Worm (Caenorhabditis elegans): ENCODE data around the gene pitr-5.

The pitr-5 gene

ce11 chrV:7159391-7159790 is 25.3 kb upstream of the pitr-5 start, which contains the start of gene str-204:
Gene str-204 (plus strand): TSS chrV:7159691.
- no peak for TF ChIP-seq attf-3 (GFP tag; conservative IDR thresholded peaks at IDR 0.05)
- no peak for TF ChIP-seq madf-8 (GFP tag; conservative IDR thresholded peaks at IDR 0.05)

ce11 chrV:7163477-7164114 is 21.1 kb upstream of the pitr-5 start, which contains the start of gene ugt-41:
Gene ugt-41 (minus strand): TSS chrV:7163595.
- peak; percentile 18 for TF ChIP-seq lin-40 (tag; optimal IDR thresholded peaks at IDR 0.05)
- TF ChIP-seq efl-1 (GFP tag; optimal IDR thresholded peaks at IDR 0.05), result no peak
- peak; percentile 42 for TF ChIP-seq nhr-80 (tag; optimal IDR thresholded peaks at IDR 0.05)
- TF ChIP-seq B0019.2 (GFP tag; conservative IDR thresholded peaks at IDR 0.05), result no peak
- TF ChIP-seq unc-62 (GFP tag; optimal IDR thresholded peaks at IDR 0.05), result peak; percentile 85

DNA sequence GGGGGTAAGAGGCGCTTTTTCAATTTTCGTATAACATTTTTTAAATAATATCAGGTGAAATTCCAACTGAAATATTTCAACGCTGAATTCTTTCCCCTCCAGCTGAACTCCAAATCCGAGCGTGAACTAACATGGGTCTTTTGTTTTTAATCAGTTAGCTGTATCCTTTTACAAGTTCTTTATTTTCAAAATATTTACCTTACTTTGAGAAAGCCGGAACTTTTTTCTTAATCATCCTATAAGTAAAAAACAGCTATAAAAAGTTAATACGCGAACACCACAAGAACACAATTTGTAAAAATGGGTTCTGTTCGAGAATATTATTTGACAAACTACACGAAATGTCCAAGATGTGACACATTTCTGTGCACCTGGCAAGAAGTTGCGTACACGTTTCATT is 20.4 kb upstream of the pitr-5 start, which contains the start of gene srh-83:
TSS of gene srh-83 (plus strand) at position 301 of the 400 bp plus-strand sequence.
- no peak for TF ChIP-seq B0261.1 (tag; optimal IDR thresholded peaks at IDR 0.05)
- TF ChIP-seq akir-1 (GFP tag; optimal IDR thresholded peaks at IDR 0.05), result no peak
- TF ChIP-seq mxl-1 (tag; optimal IDR thresholded peaks at IDR 0.05), result no peak
- no peak for TF ChIP-seq ZK185.1 (tag; optimal IDR thresholded peaks at IDR 0.05; ENCODE audit: poor library complexity, severe bottlenecking)

DNA sequence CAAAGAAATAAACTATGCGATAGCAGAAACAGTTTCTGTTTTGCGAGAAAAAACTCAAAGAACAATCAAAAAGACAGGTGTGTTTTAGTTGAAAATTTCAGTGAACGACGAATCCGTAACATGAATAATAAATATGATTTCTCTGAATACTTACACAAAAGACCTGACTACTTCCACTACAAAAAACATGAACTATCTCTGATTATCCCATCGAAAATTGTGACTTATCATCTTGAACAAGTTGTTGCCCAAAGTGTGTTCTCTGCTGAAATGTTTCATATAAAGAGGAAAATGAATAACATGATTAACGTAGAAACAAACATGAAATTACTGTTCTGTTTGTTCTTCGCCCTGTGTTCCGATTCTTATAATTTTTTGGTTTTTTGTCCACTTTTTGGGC is 17.9 kb upstream of the pitr-5 start, which contains the start of gene ugt-36:
TSS of gene ugt-36 (plus strand) at position 301 of the 400 bp plus-strand sequence.
- TF ChIP-seq K11D2.4 (GFP tag; IDR thresholded peaks at IDR 0.05) (no peak), zfh-2 (GFP tag; conservative IDR thresholded peaks at IDR 0.05) (no peak), bed-1 (GFP tag; IDR thresholded peaks at IDR 0.05) (no peak), F33H1.4 (GFP tag; IDR thresholded peaks at IDR 0.05) (no peak), ama-1 (optimal IDR thresholded peaks at IDR 0.05) (no peak), ama-1 (GFP tag; optimal IDR thresholded peaks at IDR 0.05) (no peak), hmg-1.2 (GFP tag; IDR thresholded peaks at IDR 0.05) (no peak), xnd-1 (tag; optimal IDR thresholded peaks at IDR 0.05) (no peak), pbrm-1 (GFP tag; IDR thresholded peaks at IDR 0.05) (no peak), F57A8.1 (GFP tag; optimal IDR thresholded peaks at IDR 0.05) (no peak), rpc-1 (optimal IDR thresholded peaks at IDR 0.05) (no peak), rpc-1 (tag; optimal IDR thresholded peaks at IDR 0.05) (no peak), ztf-22 (GFP tag; optimal IDR thresholded peaks at IDR 0.05) (no peak)

ce11 chrV:7175201-7175600 is 9.4 kb upstream of the pitr-5 start, which contains the start of gene lgc-39:
Gene lgc-39 (plus strand): TSS chrV:7175501.
- TF ChIP-seq ets-4 (GFP tag; optimal IDR thresholded peaks at IDR 0.05), result no peak
- no peak for TF ChIP-seq K11D2.4 (GFP tag; IDR thresholded peaks at IDR 0.05)
- TF ChIP-seq ekl-4 (GFP tag; IDR thresholded peaks at IDR 0.05), result no peak
- no peak for TF ChIP-seq ceh-58 (GFP tag; IDR thresholded peaks at IDR 0.05)
- TF ChIP-seq nhr-120 (GFP tag; IDR thresholded peaks at IDR 0.05), result no peak
- TF ChIP-seq C06A6.2 (GFP tag; conservative IDR thresholded peaks at IDR 0.05), result no peak
- TF ChIP-seq Y95B8A.8 (GFP tag; IDR thresholded peaks at IDR 0.05), result no peak
- no peak for TF ChIP-seq ccch-3 (GFP tag; optimal IDR thresholded peaks at IDR 0.05)
- TF ChIP-seq unc-62 (GFP tag; optimal IDR thresholded peaks at IDR 0.05), result no peak
- no peak for TF ChIP-seq hlh-26 (GFP tag; conservative IDR thresholded peaks at IDR 0.05)
- no peak for TF ChIP-seq ceh-40 (GFP tag; IDR thresholded peaks at IDR 0.05)
- no peak for TF ChIP-seq madf-3 (GFP tag; IDR thresholded peaks at IDR 0.05)
- no peak for TF ChIP-seq snpc-1.1 (tag; optimal IDR thresholded peaks at IDR 0.05; ENCODE audit: insufficient read depth)
- no peak for TF ChIP-seq rcor-1 (GFP tag; IDR thresholded peaks at IDR 0.05)
